Fruit fly (Drosophila melanogaster) whole organism, embryonic: Measurements from ENCODE around the gene Liprin-alpha.

Experiments
- Abd-B ChIP-seq: fragments of 200-800 bp; sonication (Bioruptor generic); optimal IDR thresholded peaks from 2 replicates; lab custom pipeline; 2018; ENCODE audit warnings: missing biosample characterization, mild to moderate bottlenecking, missing genetic modification characterization, moderate library complexity
- CG10209 ChIP-seq: fragments of 200-800 bp; sonication (Bioruptor generic); optimal IDR thresholded peaks from 3 replicates; lab custom pipeline; 2017; ENCODE audit warnings: missing biosample characterization, mild to moderate bottlenecking, missing genetic modification characterization, missing genetic modification reagents
- CG12219 ChIP-seq: fragments of 200-800 bp; sonication (Bioruptor generic); optimal IDR thresholded peaks from 3 replicates; lab custom pipeline; 2018; ENCODE audit warnings: missing biosample characterization, mild to moderate bottlenecking, missing genetic modification characterization
- CG12942 ChIP-seq: fragments of 200-800 bp; sonication (Bioruptor generic); optimal IDR thresholded peaks from 3 replicates; lab custom pipeline; 2016; ENCODE audit warnings: missing biosample characterization, missing genetic modification characterization
- CG15073 ChIP-seq: fragments of 200-800 bp; sonication (Bioruptor generic); optimal IDR thresholded peaks from 2 replicates; lab custom pipeline; 2016; ENCODE audit warnings: missing biosample characterization, missing genetic modification characterization
- CG15514 ChIP-seq: fragments of 200-800 bp; sonication (Bioruptor generic); optimal IDR thresholded peaks from 3 replicates; lab custom pipeline; 2017; ENCODE audit warnings: missing biosample characterization, missing genetic modification characterization, mild to moderate bottlenecking, moderate library complexity, missing genetic modification reagents
- CG17385 ChIP-seq: fragments of 200-800 bp; sonication (Bioruptor generic); optimal IDR thresholded peaks from 3 replicates; lab custom pipeline; 2018; ENCODE audit warnings: missing biosample characterization, mild to moderate bottlenecking, missing genetic modification characterization
- CG17612 ChIP-seq: fragments of 200-800 bp; sonication (Bioruptor generic); IDR thresholded peaks from 2 replicates; pipeline ENCODE4 v1.3.6; 2022; ENCODE audit warnings: missing biosample characterization, missing genetic modification characterization
- CG17829 ChIP-seq: fragments of 200-800 bp; optimal IDR thresholded peaks from 2 replicates; lab custom pipeline; 2019; ENCODE audit warnings: missing biosample characterization, mild to moderate bottlenecking, missing genetic modification characterization, moderate library complexity
- CG18599 ChIP-seq: fragments of 200-800 bp; sonication (Bioruptor generic); optimal IDR thresholded peaks from 3 replicates; lab custom pipeline; 2017; ENCODE audit warnings: missing biosample characterization, missing genetic modification characterization, mild to moderate bottlenecking, moderate library complexity, missing genetic modification reagents
- CG30020 ChIP-seq: fragments of 200-800 bp; optimal IDR thresholded peaks from 2 replicates; lab custom pipeline; 2019; ENCODE audit warnings: missing biosample characterization, mild to moderate bottlenecking, missing genetic modification characterization, moderate library complexity
- CG30431 ChIP-seq: fragments of 200-800 bp; sonication (Bioruptor generic); optimal IDR thresholded peaks from 2 replicates; lab custom pipeline; 2017; ENCODE audit warnings: missing biosample characterization, missing genetic modification characterization
- CG31441 ChIP-seq: fragments of 200-800 bp; sonication (Bioruptor generic); IDR thresholded peaks from 2 replicates; pipeline ENCODE4 v1.3.6; 2022; ENCODE audit warnings: missing biosample characterization, missing genetic modification characterization
- CG33557 ChIP-seq: fragments of 200-800 bp; sonication (Bioruptor generic); optimal IDR thresholded peaks from 2 replicates; lab custom pipeline; 2019; ENCODE audit warnings: missing biosample characterization, mild to moderate bottlenecking, missing genetic modification characterization, moderate library complexity
- CG6765 ChIP-seq: fragments of 200-800 bp; sonication (Bioruptor generic); optimal IDR thresholded peaks from 3 replicates; lab custom pipeline; 2017; ENCODE audit warnings: missing biosample characterization, mild to moderate bottlenecking, missing genetic modification characterization
- CG7357 ChIP-seq: fragments of 200-800 bp; sonication (Bioruptor generic); IDR thresholded peaks from 3 replicates; pipeline ENCODE4 v1.3.6; 2022; ENCODE audit warnings: missing biosample characterization, missing genetic modification characterization
- CG7786 ChIP-seq: fragments of 200-800 bp; sonication (Bioruptor generic); optimal IDR thresholded peaks from 2 replicates; lab custom pipeline; 2016; ENCODE audit warnings: missing biosample characterization, missing genetic modification characterization
- Chrac-16 ChIP-seq: fragments of 200-800 bp; sonication (Bioruptor generic); optimal IDR thresholded peaks from 3 replicates; lab custom pipeline; 2016; ENCODE audit warnings: missing biosample characterization, missing genetic modification characterization
- Dbx ChIP-seq: fragments of 200-800 bp; sonication (Bioruptor generic); IDR thresholded peaks from 3 replicates; pipeline ENCODE4 v1.3.6; 2022; ENCODE audit warnings: missing biosample characterization, missing genetic modification characterization
- Dip2 ChIP-seq: fragments of 200-800 bp; sonication (Bioruptor generic); IDR thresholded peaks from 2 replicates; pipeline ENCODE4 v1.3.6; 2022; ENCODE audit warnings: missing biosample characterization, missing genetic modification characterization
- E2f1 ChIP-seq: fragments of 200-800 bp; sonication (Bioruptor generic); IDR thresholded peaks from 2 replicates; pipeline ENCODE4 v1.3.6; 2022; ENCODE audit warnings: missing biosample characterization, missing genetic modification characterization
- Ets65A ChIP-seq: fragments of 200-800 bp; sonication (Bioruptor generic); peaks from one replicate; lab custom pipeline; 2016; ENCODE audit warnings: missing biosample characterization, missing genetic modification characterization
- Hsf ChIP-seq: fragments of 200-800 bp; sonication (Bioruptor generic); optimal IDR thresholded peaks from 3 replicates; lab custom pipeline; 2016; ENCODE audit warnings: missing biosample characterization, missing genetic modification characterization
- Kr ChIP-seq: fragments of 200-800 bp; sonication (Bioruptor generic); optimal IDR thresholded peaks from 2 replicates; lab custom pipeline; 2017; ENCODE audit warnings: missing biosample characterization, mild to moderate bottlenecking, missing genetic modification characterization
- Lim3 ChIP-seq: fragments of 200-800 bp; sonication (Bioruptor generic); IDR thresholded peaks from 2 replicates; pipeline ENCODE4 v1.3.6; 2022; ENCODE audit warnings: missing biosample characterization, missing genetic modification characterization
- Oaz ChIP-seq: fragments of 200-800 bp; sonication (Bioruptor generic); IDR thresholded peaks from 2 replicates; pipeline ENCODE4 v1.3.6; 2022; ENCODE audit warnings: missing biosample characterization, missing genetic modification characterization
- Sry-β ChIP-seq: fragments of 200-800 bp; sonication (Bioruptor generic); optimal IDR thresholded peaks from 2 replicates; lab custom pipeline; 2018; ENCODE audit warnings: missing biosample characterization, mild to moderate bottlenecking, missing genetic modification characterization, moderate library complexity
- Stat92E ChIP-seq, 3 experiments: fragments of >200 bp in 2 of 3; fragments of 200-800 bp in 1 of 3; sonication (Bioruptor generic) in 1 of 3; optimal IDR thresholded peaks; 2 replicates each; lab custom pipeline; 2017 to 2019; ENCODE audit warnings: missing biosample characterization in 3 of 3, missing genetic modification characterization in 3 of 3, mild to moderate bottlenecking in 1 of 3, moderate library complexity in 1 of 3
- ara ChIP-seq: fragments of 200-800 bp; sonication (Bioruptor generic); IDR thresholded peaks from 2 replicates; pipeline ENCODE4 v1.3.6; 2022; ENCODE audit warnings: missing biosample characterization, missing genetic modification characterization
- az2 ChIP-seq: fragments of 200-800 bp; sonication (Bioruptor generic); optimal IDR thresholded peaks from 3 replicates; lab custom pipeline; 2016; ENCODE audit warnings: missing biosample characterization, missing genetic modification characterization
- bcd ChIP-seq: fragments of 200-800 bp; sonication (Bioruptor generic); optimal IDR thresholded peaks from 2 replicates; lab custom pipeline; 2017; ENCODE audit warnings: missing biosample characterization, mild to moderate bottlenecking, missing genetic modification characterization
- dm ChIP-seq: fragments of 200-800 bp; sonication (Bioruptor generic); optimal IDR thresholded peaks from 3 replicates; lab custom pipeline; 2016; ENCODE audit warnings: missing biosample characterization, missing genetic modification characterization
- dmrt11E ChIP-seq: fragments of 200-800 bp; sonication (Bioruptor generic); optimal IDR thresholded peaks from 3 replicates; lab custom pipeline; 2018; ENCODE audit warnings: missing biosample characterization, mild to moderate bottlenecking, missing genetic modification characterization, moderate library complexity
- eve ChIP-seq, 2 experiments: fragments of >200 bp; optimal IDR thresholded peaks; 2 replicates each; lab custom pipeline; 2017; ENCODE audit warnings: missing biosample characterization in 2 of 2, missing genetic modification characterization in 2 of 2
- eyg ChIP-seq: fragments of 200-800 bp; sonication (Bioruptor generic); optimal IDR thresholded peaks from 3 replicates; lab custom pipeline; 2016; ENCODE audit warnings: missing biosample characterization, missing genetic modification characterization
- fu2 ChIP-seq: fragments of 200-800 bp; sonication (Bioruptor generic); optimal IDR thresholded peaks from 2 replicates; lab custom pipeline; 2016; ENCODE audit warnings: missing biosample characterization, missing genetic modification characterization
- gem ChIP-seq: fragments of 200-800 bp; sonication (Bioruptor generic); optimal IDR thresholded peaks from 2 replicates; lab custom pipeline; 2019; ENCODE audit warnings: missing biosample characterization, mild to moderate bottlenecking, missing genetic modification characterization, moderate library complexity
- grn ChIP-seq: fragments of 200-800 bp; sonication (Bioruptor generic); optimal IDR thresholded peaks from 3 replicates; lab custom pipeline; 2017; ENCODE audit warnings: missing biosample characterization, missing genetic modification characterization
- gsb-n ChIP-seq: fragments of 200-800 bp; sonication (Bioruptor generic); optimal IDR thresholded peaks from 3 replicates; lab custom pipeline; 2018; ENCODE audit warnings: missing biosample characterization, mild to moderate bottlenecking, missing genetic modification characterization
- hkb ChIP-seq, 2 experiments: fragments of 200-800 bp in 1 of 2; fragments of >200 bp in 1 of 2; sonication (Bioruptor generic) in 1 of 2; IDR thresholded peaks in 1 of 2; optimal IDR thresholded peaks in 1 of 2; 2 replicates each; pipeline versions ENCODE4 v1.3.6 to Lab custom; 2017 to 2022; ENCODE audit warnings: missing biosample characterization in 1 of 2, missing genetic modification characterization in 1 of 2
- lmd ChIP-seq: fragments of 200-800 bp; sonication (Bioruptor generic); IDR thresholded peaks from 2 replicates; pipeline ENCODE4 v1.3.6; 2022; ENCODE audit warnings: missing biosample characterization, missing genetic modification characterization
- oc ChIP-seq: fragments of 200-800 bp; sonication (Bioruptor generic); optimal IDR thresholded peaks from 2 replicates; lab custom pipeline; 2018; ENCODE audit warnings: missing biosample characterization, mild to moderate bottlenecking, missing genetic modification characterization, moderate library complexity
- row ChIP-seq: fragments of 200-800 bp; sonication (Bioruptor generic); IDR thresholded peaks from 3 replicates; pipeline ENCODE4 v1.3.6; 2022; ENCODE audit warnings: missing biosample characterization, missing genetic modification characterization
- sens ChIP-seq: fragments of 200-800 bp; sonication (Bioruptor generic); peaks from one replicate; lab custom pipeline; 2016; ENCODE audit warnings: missing biosample characterization, missing genetic modification characterization
- sens-2 ChIP-seq: fragments of 200-800 bp; sonication (Bioruptor generic); IDR thresholded peaks from 2 replicates; pipeline ENCODE4 v1.3.6; 2022; ENCODE audit warnings: missing biosample characterization, missing genetic modification characterization
- sqz ChIP-seq: fragments of 200-800 bp; sonication (Bioruptor generic); optimal IDR thresholded peaks from 3 replicates; lab custom pipeline; 2018; ENCODE audit warnings: missing biosample characterization, mild to moderate bottlenecking, missing genetic modification characterization
- stc ChIP-seq: fragments of 200-800 bp; sonication (Bioruptor generic); IDR thresholded peaks from 2 replicates; pipeline ENCODE4 v1.3.6; 2022; ENCODE audit warnings: missing biosample characterization, missing genetic modification characterization
- vfl ChIP-seq: fragments of 200-800 bp; sonication (Bioruptor generic); optimal IDR thresholded peaks from 2 replicates; lab custom pipeline; 2016; ENCODE audit warnings: missing biosample characterization, missing genetic modification characterization
- vvl ChIP-seq: fragments of 200-800 bp; sonication (Bioruptor generic); IDR thresholded peaks from 2 replicates; pipeline ENCODE4 v1.3.6; 2022; ENCODE audit warnings: missing biosample characterization, missing genetic modification characterization

Gene Liprin-alpha

DNA sequence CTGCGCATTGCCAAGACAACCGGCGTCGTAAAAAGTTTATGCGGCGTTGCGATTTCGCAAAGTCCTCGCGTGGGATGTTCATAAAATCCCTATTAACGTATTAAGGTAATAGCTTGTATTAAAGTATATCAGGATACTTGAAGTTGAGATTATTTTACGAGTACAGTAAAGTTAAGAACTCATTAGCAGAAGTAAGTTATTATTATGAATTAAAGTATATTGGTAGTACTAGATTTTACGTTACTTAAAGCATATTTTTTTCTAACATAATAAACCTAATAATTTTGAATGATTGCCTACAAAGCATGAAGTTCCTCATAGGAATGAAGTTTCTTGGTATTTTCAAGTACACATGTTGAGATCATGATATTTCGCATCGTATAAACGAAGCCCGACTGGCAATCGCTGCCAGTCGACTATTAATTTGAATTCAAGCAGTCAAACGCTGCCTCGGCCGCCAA is 29.9 kb upstream of the Liprin-alpha start (continued):
- no peak for TF ChIP-seq CG15514
- no peak for TF ChIP-seq fu2 (GFP tag; lab: Kevin White, UChicago)
- TF ChIP-seq CG17829 (tag; lab: Kevin White, UChicago): peak; percentile 67
- TF ChIP-seq dm: no peak
- TF ChIP-seq CG30020: peak; percentile 44
- no peak for TF ChIP-seq CG17612 (GFP tag; lab: Robert Waterston, UW)
- TF ChIP-seq hkb (optimal IDR thresholded peaks at IDR 0.05; lab: Kevin White, UChicago): no peak
- 0 out of 2 replicates have a peak, but pooled peaks have one; percentile 9 for TF ChIP-seq hkb (GFP tag; IDR thresholded peaks at IDR 0.05; lab: Robert Waterston, UW)
- no peak for TF ChIP-seq CG15073
- TF ChIP-seq Lim3 (GFP tag; lab: Robert Waterston, UW): no peak
- TF ChIP-seq Sry-β (GFP tag; lab: Kevin White, UChicago): no peak
- no peak for TF ChIP-seq vfl
- peak; percentile 59 for TF ChIP-seq CG17385 (GFP tag; lab: Kevin White, UChicago)
- TF ChIP-seq Kr (GFP tag; lab: Kevin White, UChicago): no peak
- no peak for TF ChIP-seq eve (GFP tag; optimal IDR thresholded peaks at IDR 0.05; lab: Kevin White, UChicago)
- TF ChIP-seq bcd (GFP tag; lab: Kevin White, UChicago): peak; percentile 27
- TF ChIP-seq sqz (GFP tag; lab: Kevin White, UChicago): peak; percentile 31
- 0 out of 2 replicates have a peak, but pooled peaks have one; percentile 10 for TF ChIP-seq E2f1 (GFP tag; lab: Robert Waterston, UW)

- no peak for TF ChIP-seq CG6765 (GFP tag; lab: Kevin White, UChicago)
- peak; percentile 94 for TF ChIP-seq grn (GFP tag; lab: Kevin White, UChicago)
- no peak for TF ChIP-seq eyg (GFP tag; lab: Kevin White, UChicago)
- TF ChIP-seq oc (tag; lab: Kevin White, UChicago): peak; percentile 43
- peak in 1 of 3 experiments; percentile 79 for TF ChIP-seq Stat92E (GFP tag; optimal IDR thresholded peaks at IDR 0.05; lab: Kevin White, UChicago)
Observed at dm6 chr2L:6696229-6696628, 27.5 kb upstream of the Liprin-alpha start.

- peak; percentile 81 for TF ChIP-seq vvl (GFP tag; lab: Robert Waterston, UW)
- peak; percentile 3 for TF ChIP-seq gsb-n (tag; lab: Kevin White, UChicago)
- peak; percentile 13 for TF ChIP-seq Abd-B
- TF ChIP-seq CG10209 (GFP tag; lab: Kevin White, UChicago): peak; percentile 22
- TF ChIP-seq lmd (GFP tag; lab: Robert Waterston, UW): peak; percentile 41; the same call in 1 of the 2 replicates
- peak; percentile 38 for TF ChIP-seq az2
- peak; percentile 31 for TF ChIP-seq CG7786 (GFP tag; lab: Kevin White, UChicago)
- TF ChIP-seq dmrt11E (tag; lab: Kevin White, UChicago): peak; percentile 46
- 0 out of 3 replicates have a peak, but pooled peaks have one; percentile 12 for TF ChIP-seq CG7357 (GFP tag; lab: Robert Waterston, UW)
- peak; percentile 2 for TF ChIP-seq CG12942 (GFP tag; lab: Kevin White, UChicago)
- TF ChIP-seq gem (tag; lab: Kevin White, UChicago): peak; percentile 64
- TF ChIP-seq Chrac-16 (GFP tag; lab: Kevin White, UChicago): peak; percentile 17
- TF ChIP-seq Ets65A (GFP tag; lab: Kevin White, UChicago): peak; percentile 90
- TF ChIP-seq sens-2: peak; percentile 42; the same call in 1 of the 2 replicates
- peak; percentile 49 for TF ChIP-seq sens
- TF ChIP-seq ara: peak; percentile 58; the same call in 1 of the 2 replicates
- TF ChIP-seq row (GFP tag; lab: Robert Waterston, UW): peak; percentile 68
- TF ChIP-seq Dip2 (GFP tag; lab: Robert Waterston, UW): no peak
- no peak for TF ChIP-seq Dbx
- TF ChIP-seq CG18599 (GFP tag; lab: Kevin White, UChicago): peak; percentile 4
- no peak for TF ChIP-seq CG30431 (GFP tag; lab: Kevin White, UChicago)
- peak; percentile 27 for TF ChIP-seq Hsf (GFP tag; lab: Kevin White, UChicago)
- 0 out of 2 replicates have a peak, but pooled peaks have one; percentile 32 for TF ChIP-seq Oaz (GFP tag; lab: Robert Waterston, UW)
- TF ChIP-seq CG33557: no peak
- TF ChIP-seq stc: peak; percentile 71
- peak; percentile 62 for TF ChIP-seq CG31441 (GFP tag; lab: Robert Waterston, UW)
- TF ChIP-seq CG12219: peak; percentile 34
Observed at dm6 chr2L:6698387-6698786, 25.3 kb upstream of the Liprin-alpha start.
